Fruit fly (Drosophila melanogaster): ENCODE results near the gene CG13984.

CG13984 gene

dm6 chr2L:6350984-6351808 is 42.6 kb downstream of the CG13984 start, which contains the start of gene CG9498:
Gene CG9498 (minus strand): TSS chr2L:6351034.
- TF ChIP-seq psq (optimal IDR thresholded peaks at IDR 0.05) (no peak), Dll (optimal IDR thresholded peaks at IDR 0.05) (no peak), pan (optimal IDR thresholded peaks at IDR 0.05) (no peak), EcR (GFP tag; optimal IDR thresholded peaks at IDR 0.05) (no peak), CG8478 (optimal IDR thresholded peaks at IDR 0.05) (no peak), usp (GFP tag; optimal IDR thresholded peaks at IDR 0.05) (no peak)

dm6 chr2L:6351809-6352182 is 43.2 kb downstream of the CG13984 start:
- TF ChIP-seq pan (optimal IDR thresholded peaks at IDR 0.05) (no peak), EcR (GFP tag; optimal IDR thresholded peaks at IDR 0.05) (no peak), psq (optimal IDR thresholded peaks at IDR 0.05) (no peak), usp (GFP tag; optimal IDR thresholded peaks at IDR 0.05) (no peak), Dll (optimal IDR thresholded peaks at IDR 0.05) (no peak), CG8478 (optimal IDR thresholded peaks at IDR 0.05) (no peak)

- TF ChIP-seq psq (optimal IDR thresholded peaks at IDR 0.05) (no peak), pan (optimal IDR thresholded peaks at IDR 0.05) (no peak), CG8478 (optimal IDR thresholded peaks at IDR 0.05) (no peak), usp (GFP tag; optimal IDR thresholded peaks at IDR 0.05) (no peak), EcR (GFP tag; optimal IDR thresholded peaks at IDR 0.05) (no peak), Dll (optimal IDR thresholded peaks at IDR 0.05) (no peak)
Observed at dm6 chr2L:6354231-6354630, 45.6 kb downstream of the CG13984 start, which contains the start of gene ppk7. Gene ppk7 (minus strand): TSS chr2L:6354331.

dm6 chr2L:6354656-6355055 is 46.0 kb downstream of the CG13984 start, which contains the start of gene ppk14:
Gene ppk14 (plus strand): TSS chr2L:6354956.
- no peak for TF ChIP-seq CG8478 (optimal IDR thresholded peaks at IDR 0.05)
- TF ChIP-seq Dll (optimal IDR thresholded peaks at IDR 0.05), result no peak
- TF ChIP-seq pan (optimal IDR thresholded peaks at IDR 0.05), result no peak
- TF ChIP-seq EcR (GFP tag; optimal IDR thresholded peaks at IDR 0.05), result no peak
- no peak for TF ChIP-seq psq (optimal IDR thresholded peaks at IDR 0.05)
- TF ChIP-seq usp (GFP tag; optimal IDR thresholded peaks at IDR 0.05), result no peak

- TF ChIP-seq EcR (GFP tag; optimal IDR thresholded peaks at IDR 0.05), result no peak
- no peak for TF ChIP-seq Dll (optimal IDR thresholded peaks at IDR 0.05)
- TF ChIP-seq usp (GFP tag; optimal IDR thresholded peaks at IDR 0.05), result no peak
- no peak for TF ChIP-seq pan (optimal IDR thresholded peaks at IDR 0.05)
- TF ChIP-seq psq (optimal IDR thresholded peaks at IDR 0.05), result no peak
- no peak for TF ChIP-seq CG8478 (optimal IDR thresholded peaks at IDR 0.05)
Observed at dm6 chr2L:6356134-6356533, 47.5 kb downstream of the CG13984 start.

dm6 chr2L:6356686-6357362 is 48.2 kb downstream of the CG13984 start:
- TF ChIP-seq EcR (GFP tag; optimal IDR thresholded peaks at IDR 0.05) (no peak), psq (optimal IDR thresholded peaks at IDR 0.05) (no peak), usp (GFP tag; optimal IDR thresholded peaks at IDR 0.05) (no peak), CG8478 (optimal IDR thresholded peaks at IDR 0.05) (no peak), pan (optimal IDR thresholded peaks at IDR 0.05) (no peak), Dll (optimal IDR thresholded peaks at IDR 0.05) (no peak)

- TF ChIP-seq pan (optimal IDR thresholded peaks at IDR 0.05), result no peak
- no peak for TF ChIP-seq psq (optimal IDR thresholded peaks at IDR 0.05)
- no peak for TF ChIP-seq usp (GFP tag; optimal IDR thresholded peaks at IDR 0.05)
- no peak for TF ChIP-seq CG8478 (optimal IDR thresholded peaks at IDR 0.05)
- TF ChIP-seq EcR (GFP tag; optimal IDR thresholded peaks at IDR 0.05), result no peak
- TF ChIP-seq Dll (optimal IDR thresholded peaks at IDR 0.05), result no peak
Observed at dm6 chr2L:6358218-6358617, 49.6 kb downstream of the CG13984 start, which contains the start of gene CG9500. Gene CG9500 (minus strand): TSS chr2L:6358318.

Measured in whole organism.